Worm (Caenorhabditis elegans) whole organism, L1 larva: ENCODE results near the gene sos-1.

Source experiments
- C04F5.9 ChIP-seq: sonication (generic microtip); optimal IDR thresholded peaks from 2 replicates; lab custom pipeline; 2016; ENCODE audit warnings: missing genetic modification characterization, missing compliant biosample characterization
- C34B4.2 ChIP-seq: sonication (generic microtip); optimal IDR thresholded peaks from 2 replicates; lab custom pipeline; 2017; ENCODE audit warnings: mild to moderate bottlenecking, missing genetic modification characterization, missing compliant biosample characterization
- F16B12.6 ChIP-seq: fragments of 150-350 bp; optimal IDR thresholded peaks from 2 replicates; lab custom pipeline; 2014; ENCODE audit warnings: missing biosample characterization, missing genetic modification characterization
- blmp-1 ChIP-seq: fragments of 150-350 bp; optimal IDR thresholded peaks from 2 replicates; lab custom pipeline; 2014; ENCODE audit warnings: missing biosample characterization, missing genetic modification characterization
- ceh-63 ChIP-seq: fragments of 200-800 bp; sonication (Bioruptor generic); optimal IDR thresholded peaks from 2 replicates; lab custom pipeline; 2018; ENCODE audit warnings: mild to moderate bottlenecking, missing genetic modification characterization, missing compliant biosample characterization
- ceh-82 ChIP-seq, 3 experiments: fragments of 150-350 bp in 1 of 3; sonication (generic microtip) in 2 of 3; optimal IDR thresholded peaks; 2 replicates each; lab custom pipeline; 2014 to 2017; ENCODE audit warnings: missing biosample characterization in 3 of 3, missing genetic modification characterization in 3 of 3
- ceh-88 ChIP-seq: fragments of 200-800 bp; sonication (Bioruptor generic); IDR thresholded peaks from 2 replicates; pipeline ENCODE4 v1.3.6; 2022; ENCODE audit warnings: missing genetic modification characterization, missing compliant biosample characterization
- ces-1 ChIP-seq: fragments of 150-350 bp; optimal IDR thresholded peaks from 2 replicates; lab custom pipeline; 2014; ENCODE audit warnings: missing biosample characterization, missing genetic modification reagents, missing genetic modification characterization
- dsc-1 ChIP-seq: sonication (generic microtip); optimal IDR thresholded peaks from 2 replicates; lab custom pipeline; 2016; ENCODE audit warnings: mild to moderate bottlenecking, missing genetic modification characterization, missing compliant biosample characterization
- efl-1 ChIP-seq, 4 experiments: fragments of 150-350 bp; optimal IDR thresholded peaks in 3 of 4; peaks in 1 of 4; 1 replicate in 1 of 4; 2 replicates in 3 of 4; lab custom pipeline; 2014; ENCODE audit warnings: missing biosample characterization in 2 of 4, missing genetic modification characterization in 2 of 4, missing genetic modification reagents in 2 of 4
- elt-2 ChIP-seq: sonication (generic microtip); optimal IDR thresholded peaks from 2 replicates; lab custom pipeline; 2016; ENCODE audit warnings: missing genetic modification characterization, mild to moderate bottlenecking, inconsistent platforms, missing compliant biosample characterization, missing genetic modification reagents
- fkh-4 ChIP-seq: sonication (generic microtip); optimal IDR thresholded peaks from 2 replicates; lab custom pipeline; 2016; ENCODE audit warnings: missing compliant biosample characterization, missing genetic modification characterization, borderline replicate concordance
- hlh-4 ChIP-seq: sonication (generic microtip); optimal IDR thresholded peaks from 2 replicates; lab custom pipeline; 2016; ENCODE audit warnings: mild to moderate bottlenecking, missing genetic modification characterization, missing compliant biosample characterization
- irx-1 ChIP-seq: sonication (generic microtip); optimal IDR thresholded peaks from 2 replicates; lab custom pipeline; 2016; ENCODE audit warnings: missing genetic modification characterization, missing compliant biosample characterization
- lin-13 ChIP-seq: fragments of 150-350 bp; optimal IDR thresholded peaks from 2 replicates; lab custom pipeline; 2014; ENCODE audit warnings: missing biosample characterization, missing genetic modification reagents, missing genetic modification characterization
- lin-14 ChIP-seq: fragments of 200-800 bp; sonication (Bioruptor generic); optimal IDR thresholded peaks from 2 replicates; lab custom pipeline; 2018; ENCODE audit warnings: mild to moderate bottlenecking, missing genetic modification characterization, moderate library complexity, missing compliant biosample characterization
- lir-3 ChIP-seq: sonication (generic microtip); optimal IDR thresholded peaks from 2 replicates; lab custom pipeline; 2016; ENCODE audit warnings: mild to moderate bottlenecking, missing genetic modification characterization, moderate library complexity, missing compliant biosample characterization; ENCODE audit not compliant: poor library complexity
- lsy-2 ChIP-seq, 2 experiments: fragments of 150-350 bp; optimal IDR thresholded peaks; 2 replicates each; lab custom pipeline; 2014; ENCODE audit warnings: missing biosample characterization in 2 of 2, missing genetic modification characterization in 2 of 2
- nhr-11 ChIP-seq: fragments of 150-350 bp; optimal IDR thresholded peaks from 2 replicates; lab custom pipeline; 2014; ENCODE audit warnings: missing biosample characterization, missing genetic modification characterization
- nhr-12 ChIP-seq: sonication (generic microtip); optimal IDR thresholded peaks from 2 replicates; lab custom pipeline; 2017; ENCODE audit warnings: missing biosample characterization, missing genetic modification characterization
- nhr-20 ChIP-seq: sonication (generic microtip); optimal IDR thresholded peaks from 2 replicates; lab custom pipeline; 2016; ENCODE audit warnings: mild to moderate bottlenecking, missing genetic modification characterization, missing compliant biosample characterization
- nhr-71 ChIP-seq: sonication (generic microtip); optimal IDR thresholded peaks from 2 replicates; lab custom pipeline; 2016; ENCODE audit warnings: mild to moderate bottlenecking, missing genetic modification characterization, moderate library complexity, missing compliant biosample characterization
- nhr-84 ChIP-seq: sonication (generic microtip); optimal IDR thresholded peaks from 2 replicates; lab custom pipeline; 2017; ENCODE audit warnings: missing biosample characterization, missing genetic modification characterization
- nhr-85 ChIP-seq: sonication (generic microtip); peaks from one replicate; lab custom pipeline; 2016; ENCODE audit warnings: missing genetic modification characterization, inconsistent platforms, missing compliant biosample characterization
- rnt-1 ChIP-seq: sonication (generic microtip); optimal IDR thresholded peaks from 2 replicates; lab custom pipeline; 2016; ENCODE audit warnings: mild to moderate bottlenecking, missing genetic modification characterization, moderate library complexity, missing compliant biosample characterization
- skn-1 ChIP-seq: fragments of 150-350 bp; optimal IDR thresholded peaks from 2 replicates; lab custom pipeline; 2014; ENCODE audit warnings: missing biosample characterization, missing genetic modification characterization
- snpc-4 ChIP-seq: fragments of 150-350 bp; optimal IDR thresholded peaks from 2 replicates; lab custom pipeline; 2014; ENCODE audit warnings: missing biosample characterization, missing genetic modification characterization
- sox-4 ChIP-seq: sonication (generic microtip); optimal IDR thresholded peaks from 2 replicates; lab custom pipeline; 2016; ENCODE audit warnings: missing genetic modification characterization, missing compliant biosample characterization
- sup-37 ChIP-seq: fragments of 200-800 bp; sonication (Bioruptor generic); optimal IDR thresholded peaks from 2 replicates; lab custom pipeline; 2018; ENCODE audit warnings: mild to moderate bottlenecking, missing genetic modification characterization, missing compliant biosample characterization
- tlp-1 ChIP-seq: fragments of 150-350 bp; optimal IDR thresholded peaks from 2 replicates; lab custom pipeline; 2014; ENCODE audit warnings: missing biosample characterization, missing genetic modification characterization
- unc-62 ChIP-seq: fragments of 150-350 bp; optimal IDR thresholded peaks from 2 replicates; lab custom pipeline; 2014; ENCODE audit warnings: missing biosample characterization, missing genetic modification reagents, missing genetic modification characterization
- vab-15 ChIP-seq: sonication (generic microtip); optimal IDR thresholded peaks from 2 replicates; lab custom pipeline; 2017; ENCODE audit warnings: missing genotype, mild to moderate bottlenecking, missing genetic modification characterization, missing compliant biosample characterization
- ztf-4 ChIP-seq: fragments of 150-350 bp; optimal IDR thresholded peaks from 2 replicates; lab custom pipeline; 2014; ENCODE audit warnings: missing biosample characterization, missing genetic modification characterization

Gene sos-1

DNA sequence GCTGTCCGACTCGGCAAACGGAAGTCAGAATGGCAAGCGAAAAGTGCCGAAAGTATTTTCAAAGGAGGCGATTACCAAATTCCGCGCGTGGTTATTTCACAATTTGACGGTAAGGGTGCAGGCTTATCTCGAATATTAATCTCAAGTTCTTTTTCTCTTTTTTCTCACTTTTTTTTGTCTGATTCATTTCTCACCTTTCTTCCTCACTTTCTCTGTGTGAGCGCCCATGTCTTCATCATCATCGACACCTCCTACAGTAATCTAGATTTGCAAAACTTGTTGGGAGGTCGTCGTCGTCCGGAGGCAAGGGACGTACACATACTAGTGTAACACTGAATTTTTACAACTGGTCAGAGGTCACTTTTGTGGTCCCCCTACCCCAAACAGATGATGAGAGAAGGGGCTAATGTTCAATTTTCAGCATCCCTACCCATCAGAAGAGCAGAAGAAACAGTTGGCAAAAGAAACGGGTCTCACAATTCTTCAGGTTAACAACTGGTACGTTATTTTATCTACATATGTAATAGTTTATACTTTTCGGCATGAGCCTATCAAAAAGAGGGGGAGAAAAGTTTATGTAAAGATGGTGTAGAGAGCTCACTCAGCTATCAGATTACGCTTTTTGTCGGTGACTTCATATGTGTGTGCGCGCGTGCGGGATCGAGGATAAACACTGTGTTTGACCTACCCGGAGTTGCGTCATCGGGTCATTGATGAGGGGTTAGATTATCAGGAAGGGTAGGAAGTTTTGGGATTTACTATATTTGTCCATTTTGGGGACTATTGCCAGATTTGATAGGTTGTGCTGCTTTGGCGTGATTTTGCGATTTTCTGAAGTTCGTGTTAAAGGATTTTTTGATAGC is 43.5 kb downstream of the sos-1 start:
- TF ChIP-seq C34B4.2 (tag; lab: Kevin White, UChicago): no peak
- TF ChIP-seq hlh-4: no peak
- TF ChIP-seq nhr-71 (tag; lab: Kevin White, UChicago): no peak
- TF ChIP-seq C04F5.9 (tag; lab: Kevin White, UChicago): no peak
- TF ChIP-seq ceh-88: no peak
- TF ChIP-seq tlp-1 (tag; lab: Kevin White, UChicago): peak; percentile 9
- TF ChIP-seq nhr-85 (tag; lab: Kevin White, UChicago): peak; percentile 78
- no peak for TF ChIP-seq ceh-82 (tag; optimal IDR thresholded peaks at IDR 0.05; lab: Kevin White, UChicago)
- peak; percentile 88 for TF ChIP-seq blmp-1 (tag; lab: Kevin White, UChicago)
- no peak for TF ChIP-seq vab-15 (tag; lab: Kevin White, UChicago)
- TF ChIP-seq lsy-2 (tag; optimal IDR thresholded peaks at IDR 0.05; lab: Kevin White, UChicago): peak in 1 of 2 experiments; percentile 60
- no peak for TF ChIP-seq efl-1 (optimal IDR thresholded peaks at IDR 0.05; lab: Kevin White, UChicago)
- TF ChIP-seq efl-1 (GFP tag; optimal IDR thresholded peaks at IDR 0.05 in 1 of 2; lab: Kevin White, UChicago): peak in 1 of 2 experiments; percentile 76
- TF ChIP-seq ztf-4: no peak
- no peak for TF ChIP-seq nhr-12 (tag; lab: Kevin White, UChicago)
- no peak for TF ChIP-seq dsc-1
- no peak for TF ChIP-seq snpc-4
- peak; percentile 40 for TF ChIP-seq lin-14 (GFP tag; lab: Kevin White, UChicago)

DNA sequence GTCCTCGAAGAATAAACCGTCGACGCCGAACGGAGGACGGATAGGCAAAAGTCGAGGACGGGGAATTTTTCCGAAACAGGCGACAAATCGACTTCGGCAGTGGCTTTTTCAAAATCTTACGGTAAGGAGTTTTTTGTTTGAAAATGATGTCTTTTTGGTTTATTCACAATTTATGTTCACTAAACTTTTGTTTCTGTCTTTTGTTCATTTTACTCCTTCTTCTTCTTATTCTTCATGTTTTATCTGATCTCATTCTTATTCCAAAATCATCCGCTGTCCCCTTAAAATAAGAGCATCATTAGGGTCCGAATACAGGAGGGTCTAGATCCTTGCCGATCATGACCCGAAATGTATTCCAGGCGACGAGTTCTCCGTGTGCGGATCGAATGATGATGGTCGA is 44.1 kb downstream of the sos-1 start:
- TF ChIP-seq ceh-63 (GFP tag; lab: Kevin White, UChicago) (no peak), nhr-20 (no peak), ceh-82 (tag; optimal IDR thresholded peaks at IDR 0.05; lab: Kevin White, UChicago) (no peak), unc-62 (GFP tag; lab: Kevin White, UChicago) (no peak), lir-3 (no peak), rnt-1 (tag; lab: Kevin White, UChicago) (no peak), lsy-2 (tag; optimal IDR thresholded peaks at IDR 0.05; lab: Kevin White, UChicago) (no peak), skn-1 (tag; lab: Kevin White, UChicago) (no peak), hlh-4 (no peak), dsc-1 (no peak), nhr-84 (tag; lab: Kevin White, UChicago) (no peak), fkh-4 (tag; lab: Kevin White, UChicago) (no peak), F16B12.6 (no peak), nhr-71 (tag; lab: Kevin White, UChicago) (no peak), nhr-11 (tag; lab: Kevin White, UChicago) (no peak), sup-37 (no peak)

DNA sequence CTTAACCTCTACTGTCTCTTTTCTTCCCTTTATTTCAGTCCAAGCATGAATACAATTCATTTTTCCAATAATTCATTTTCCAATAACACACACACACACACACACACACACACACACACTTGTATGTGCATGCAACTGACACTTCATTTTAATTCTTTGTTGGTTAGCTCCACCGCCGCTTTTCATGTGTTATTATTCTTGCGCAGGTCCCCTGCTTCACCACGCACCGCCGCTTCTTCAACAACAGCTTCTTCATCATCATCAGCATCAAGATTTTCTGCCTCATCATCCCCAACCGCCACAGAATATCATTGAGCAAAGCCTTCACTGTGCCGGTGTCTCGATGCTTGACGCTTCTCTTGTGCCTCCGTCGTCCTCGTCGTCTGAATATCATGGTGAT is 44.6 kb downstream of the sos-1 start:
- TF ChIP-seq hlh-4: no peak
- no peak for TF ChIP-seq sox-4 (tag; lab: Kevin White, UChicago)
- TF ChIP-seq, all 84 proteins: peak for 0

DNA sequence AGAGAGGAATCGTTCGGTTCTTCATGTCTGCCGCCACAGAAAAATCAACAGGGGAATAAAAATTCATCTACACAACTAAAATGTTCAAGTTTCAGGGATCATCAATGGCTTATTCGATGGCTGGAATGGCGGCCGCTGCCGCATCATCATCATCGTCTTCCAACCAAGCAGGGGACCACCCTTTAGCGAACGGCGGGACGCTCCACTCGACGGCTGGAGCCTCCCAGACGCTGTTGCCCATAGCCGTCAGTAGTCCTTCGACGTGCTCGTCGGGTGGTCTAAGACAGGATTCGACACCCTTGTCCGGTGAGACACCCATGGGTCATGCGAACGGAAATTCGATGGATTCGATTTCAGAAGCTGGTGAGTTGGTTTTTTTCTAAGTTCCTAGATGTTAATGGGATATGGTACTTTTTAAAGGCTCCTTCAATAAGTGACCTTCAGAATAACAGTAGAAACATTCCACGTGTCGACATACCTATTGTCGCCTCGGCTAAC is 45.2 kb downstream of the sos-1 start:
- TF ChIP-seq irx-1 (tag; lab: Kevin White, UChicago): no peak
- TF ChIP-seq sup-37: no peak
- TF ChIP-seq elt-2 (tag; lab: Kevin White, UChicago): no peak
- no peak for TF ChIP-seq sox-4 (tag; lab: Kevin White, UChicago)
- no peak for TF ChIP-seq lin-13 (GFP tag; lab: Kevin White, UChicago)
- no peak for TF ChIP-seq efl-1 (optimal IDR thresholded peaks at IDR 0.05; lab: Kevin White, UChicago)
- peak in 1 of 2 experiments; percentile 66 for TF ChIP-seq efl-1 (GFP tag; optimal IDR thresholded peaks at IDR 0.05 in 1 of 2; lab: Kevin White, UChicago)
- TF ChIP-seq ces-1: no peak
- TF ChIP-seq nhr-85 (tag; lab: Kevin White, UChicago): peak; percentile 33
